Fruit fly (Drosophila melanogaster) Kc167 (cell line): ENCODE measurements around the gene crok.

Experiments
- psq ChIP-seq: fragments of >200 bp; optimal IDR thresholded peaks from 2 replicates; lab custom pipeline; 2017; ENCODE audit warnings: missing external identifiers
- ttk ChIP-seq: sonication (Bioruptor generic); optimal IDR thresholded peaks from 2 replicates; lab custom pipeline; 2017; ENCODE audit warnings: missing external identifiers

DNA sequence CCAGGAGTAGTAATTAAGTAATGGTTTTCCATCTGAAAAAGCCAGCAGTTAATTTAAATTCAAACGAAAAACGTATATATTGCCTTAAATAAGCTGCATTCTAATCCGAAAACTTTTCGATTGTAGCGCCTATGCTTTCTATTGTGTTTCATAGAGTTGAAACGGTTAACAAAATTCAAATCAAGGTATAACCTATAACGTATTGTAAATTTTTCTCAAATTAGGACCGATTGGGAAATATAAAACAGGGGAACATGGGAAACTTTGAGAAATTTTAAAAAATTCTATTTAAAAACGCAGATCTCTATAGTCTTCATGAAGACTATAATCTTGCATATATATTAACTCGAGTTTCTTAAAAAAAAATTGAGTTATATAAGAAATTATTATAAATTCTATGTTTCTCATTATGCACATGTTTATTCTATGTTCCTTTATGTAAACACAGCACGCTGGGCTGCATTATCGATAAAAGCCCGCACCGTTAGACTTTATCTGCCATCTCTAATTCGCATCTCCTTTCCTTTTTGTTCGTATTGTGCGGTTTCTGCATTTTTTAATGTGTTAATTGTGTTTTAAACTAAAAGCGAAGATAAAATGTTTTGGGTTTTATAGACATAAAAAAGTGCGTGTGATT is 1.8 kb downstream of the crok start, which contains the start of gene bru1:
- TF ChIP-seq ttk (lab: Kevin White, UChicago) = no peak
- no peak for TF ChIP-seq psq (lab: Kevin White, UChicago)
